Worm (Caenorhabditis elegans): ENCODE results near the gene ZK688.7.

DNA sequence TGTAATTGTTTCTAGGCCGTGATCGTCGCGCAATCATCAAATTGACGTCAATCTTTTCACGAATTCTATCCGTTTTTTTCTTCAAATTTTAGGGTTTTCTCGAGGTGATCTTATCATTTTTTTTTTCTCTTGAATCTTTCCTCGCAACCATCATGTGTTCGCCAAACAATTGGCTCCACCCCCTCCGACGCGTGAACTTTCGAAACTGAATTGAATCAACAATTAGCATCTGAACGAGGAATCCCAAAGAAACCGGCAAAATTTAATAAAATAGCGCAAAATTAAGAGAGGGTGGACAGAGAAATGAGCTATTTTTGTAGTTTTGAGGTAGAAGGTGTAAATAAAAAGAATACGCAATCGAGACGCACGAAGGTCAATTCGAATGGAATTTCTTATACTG, 38.7 kb downstream of the ZK688.7 start:
- TF ChIP-seq madf-5 (GFP tag; IDR thresholded peaks at IDR 0.05) (no peak), ama-1 (optimal IDR thresholded peaks at IDR 0.05) (no peak), hlh-30 (tag; optimal IDR thresholded peaks at IDR 0.05; ENCODE audit: insufficient read depth) (peak; percentile 24)

Measured in whole organism, L4 larva.